Fruit fly (Drosophila melanogaster) whole organism, embryonic: ENCODE results near the gene Ubi-p63E.
A peak's percentile ranks its signal among the peaks of the same experiment; 100 is the strongest.

Experiments
- ATbp ChIP-seq: fragments of 200-800 bp; sonication (Bioruptor generic); optimal IDR thresholded peaks from 2 replicates; lab custom pipeline; 2017; ENCODE audit warnings: missing biosample characterization, mild to moderate bottlenecking, missing genetic modification characterization, missing genetic modification reagents
- Bteb2 ChIP-seq: fragments of 200-800 bp; sonication (Bioruptor generic); optimal IDR thresholded peaks from 2 replicates; lab custom pipeline; 2016; ENCODE audit warnings: missing biosample characterization, missing genetic modification characterization
- CG10209 ChIP-seq: fragments of 200-800 bp; sonication (Bioruptor generic); optimal IDR thresholded peaks from 3 replicates; lab custom pipeline; 2017; ENCODE audit warnings: missing biosample characterization, mild to moderate bottlenecking, missing genetic modification characterization, missing genetic modification reagents
- CG1024 ChIP-seq: fragments of 200-800 bp; sonication (Bioruptor generic); IDR thresholded peaks from 2 replicates; pipeline ENCODE4 v1.3.6; 2022; ENCODE audit warnings: missing biosample characterization, missing genetic modification characterization
- CG10321 ChIP-seq: fragments of 200-800 bp; sonication (Bioruptor generic); IDR thresholded peaks from 2 replicates; pipeline ENCODE4 v1.3.6; 2022; ENCODE audit warnings: missing biosample characterization, missing genetic modification characterization
- CG11247 ChIP-seq: fragments of 200-800 bp; sonication (Bioruptor generic); IDR thresholded peaks from 2 replicates; pipeline ENCODE4 v1.3.6; 2022; ENCODE audit warnings: missing biosample characterization, missing genetic modification characterization
- CG11456 ChIP-seq: fragments of 200-800 bp; sonication (Bioruptor generic); IDR thresholded peaks from 3 replicates; pipeline ENCODE4 v1.3.6; 2022; ENCODE audit warnings: missing biosample characterization, missing genetic modification characterization
- CG14710 ChIP-seq: fragments of 200-800 bp; sonication (Bioruptor generic); optimal IDR thresholded peaks from 3 replicates; lab custom pipeline; 2019; ENCODE audit warnings: missing biosample characterization, mild to moderate bottlenecking, missing genetic modification characterization, moderate library complexity
- CG15011 ChIP-seq: fragments of 200-800 bp; sonication (Bioruptor generic); optimal IDR thresholded peaks from 3 replicates; lab custom pipeline; 2018; ENCODE audit warnings: missing biosample characterization, mild to moderate bottlenecking, missing genetic modification characterization
- CG15696 ChIP-seq: fragments of 200-800 bp; sonication (Bioruptor generic); optimal IDR thresholded peaks from 2 replicates; lab custom pipeline; 2019; ENCODE audit warnings: missing biosample characterization, mild to moderate bottlenecking, missing genetic modification characterization, moderate library complexity
- CG16813 ChIP-seq: fragments of 200-800 bp; sonication (Bioruptor generic); IDR thresholded peaks from 3 replicates; pipeline ENCODE4 v1.3.6; 2022; ENCODE audit warnings: missing biosample characterization, missing genetic modification characterization; ENCODE audit not compliant: partially characterized antibody
- CG1832 ChIP-seq: fragments of 200-800 bp; sonication (Bioruptor generic); optimal IDR thresholded peaks from 2 replicates; lab custom pipeline; 2017; ENCODE audit warnings: missing biosample characterization, mild to moderate bottlenecking, missing genetic modification characterization, inconsistent platforms
- CG2678 ChIP-seq: fragments of 200-800 bp; sonication (Bioruptor generic); optimal IDR thresholded peaks from 3 replicates; lab custom pipeline; 2019; ENCODE audit warnings: missing biosample characterization, mild to moderate bottlenecking, missing genetic modification characterization, moderate library complexity
- CG32532 ChIP-seq: fragments of 200-800 bp; sonication (Bioruptor generic); IDR thresholded peaks from 2 replicates; pipeline ENCODE4 v1.3.6; 2022; ENCODE audit warnings: missing biosample characterization, missing genetic modification characterization
- CG4730 ChIP-seq: fragments of 200-800 bp; sonication (Bioruptor generic); IDR thresholded peaks from 2 replicates; pipeline ENCODE4 v1.3.6; 2022; ENCODE audit warnings: missing biosample characterization, missing genetic modification characterization
- CG6683 ChIP-seq: fragments of 200-800 bp; sonication (Bioruptor generic); optimal IDR thresholded peaks from 2 replicates; lab custom pipeline; 2017; ENCODE audit warnings: missing biosample characterization, mild to moderate bottlenecking, missing genetic modification characterization, missing genetic modification reagents
- CG6813 ChIP-seq: fragments of 200-800 bp; sonication (Bioruptor generic); optimal IDR thresholded peaks from 2 replicates; lab custom pipeline; 2017; ENCODE audit warnings: missing biosample characterization, missing genetic modification characterization, mild to moderate bottlenecking, moderate library complexity, missing genetic modification reagents
- CG7839 ChIP-seq: fragments of 200-800 bp; sonication (Bioruptor generic); optimal IDR thresholded peaks from 3 replicates; lab custom pipeline; 2018; ENCODE audit warnings: missing biosample characterization, mild to moderate bottlenecking, missing genetic modification characterization, moderate library complexity
- CG7987 ChIP-seq: fragments of 200-800 bp; sonication (Bioruptor generic); optimal IDR thresholded peaks from 2 replicates; lab custom pipeline; 2018; ENCODE audit warnings: missing biosample characterization, mild to moderate bottlenecking, missing genetic modification characterization, moderate library complexity
- CG8281 ChIP-seq: fragments of 200-800 bp; sonication (Bioruptor generic); optimal IDR thresholded peaks from 2 replicates; lab custom pipeline; 2018; ENCODE audit warnings: missing biosample characterization, mild to moderate bottlenecking, missing genetic modification characterization, moderate library complexity
- CG9609 ChIP-seq: fragments of 200-800 bp; sonication (Bioruptor generic); optimal IDR thresholded peaks from 3 replicates; lab custom pipeline; 2016; ENCODE audit warnings: missing biosample characterization, missing genetic modification characterization
- CG9932 ChIP-seq: fragments of 200-800 bp; sonication (Bioruptor generic); IDR thresholded peaks from 2 replicates; pipeline ENCODE4 v1.3.6; 2022; ENCODE audit warnings: missing biosample characterization, missing genetic modification characterization
- CoRest ChIP-seq: fragments of 200-800 bp; sonication (Bioruptor generic); optimal IDR thresholded peaks from 3 replicates; lab custom pipeline; 2018; ENCODE audit warnings: missing biosample characterization, mild to moderate bottlenecking, missing genetic modification characterization, moderate library complexity
- Dip2 ChIP-seq: fragments of 200-800 bp; sonication (Bioruptor generic); IDR thresholded peaks from 2 replicates; pipeline ENCODE4 v1.3.6; 2022; ENCODE audit warnings: missing biosample characterization, missing genetic modification characterization
- Doc3 ChIP-seq: fragments of 200-800 bp; sonication (Bioruptor generic); IDR thresholded peaks from 3 replicates; pipeline ENCODE4 v1.3.6; 2022; ENCODE audit warnings: missing biosample characterization, missing genetic modification characterization; ENCODE audit not compliant: partially characterized antibody
- Hmx ChIP-seq: fragments of 200-800 bp; sonication (Bioruptor generic); optimal IDR thresholded peaks from 2 replicates; lab custom pipeline; 2016; ENCODE audit warnings: missing biosample characterization, missing genetic modification characterization
- Hsf ChIP-seq: fragments of 200-800 bp; sonication (Bioruptor generic); optimal IDR thresholded peaks from 3 replicates; lab custom pipeline; 2016; ENCODE audit warnings: missing biosample characterization, missing genetic modification characterization
- Kr ChIP-seq: fragments of 200-800 bp; sonication (Bioruptor generic); optimal IDR thresholded peaks from 2 replicates; lab custom pipeline; 2017; ENCODE audit warnings: missing biosample characterization, mild to moderate bottlenecking, missing genetic modification characterization
- Lim3 ChIP-seq: fragments of 200-800 bp; sonication (Bioruptor generic); IDR thresholded peaks from 2 replicates; pipeline ENCODE4 v1.3.6; 2022; ENCODE audit warnings: missing biosample characterization, missing genetic modification characterization
- MTF-1 ChIP-seq: fragments of 200-800 bp; sonication (Bioruptor generic); optimal IDR thresholded peaks from 2 replicates; lab custom pipeline; 2018; ENCODE audit warnings: missing biosample characterization, mild to moderate bottlenecking, missing genetic modification characterization, borderline replicate concordance
- Rx ChIP-seq: fragments of 200-800 bp; sonication (Bioruptor generic); IDR thresholded peaks from 2 replicates; pipeline ENCODE4 v1.3.6; 2022; ENCODE audit warnings: missing biosample characterization, missing genetic modification characterization
- Xrp1 ChIP-seq: fragments of 200-800 bp; sonication (Bioruptor generic); IDR thresholded peaks from 2 replicates; pipeline ENCODE4 v1.3.6; 2022; ENCODE audit warnings: missing biosample characterization, missing genetic modification characterization
- abd-A ChIP-seq: fragments of 200-800 bp; sonication (Bioruptor generic); optimal IDR thresholded peaks from 3 replicates; lab custom pipeline; 2019; ENCODE audit warnings: missing biosample characterization, mild to moderate bottlenecking, missing genetic modification characterization, moderate library complexity
- ara ChIP-seq: fragments of 200-800 bp; sonication (Bioruptor generic); IDR thresholded peaks from 2 replicates; pipeline ENCODE4 v1.3.6; 2022; ENCODE audit warnings: missing biosample characterization, missing genetic modification characterization
- bbx ChIP-seq: fragments of 200-800 bp; sonication (Bioruptor generic); IDR thresholded peaks from 2 replicates; pipeline ENCODE4 v1.3.6; 2022; ENCODE audit warnings: missing biosample characterization, missing genetic modification characterization; ENCODE audit not compliant: partially characterized antibody
- dmrt11E ChIP-seq: fragments of 200-800 bp; sonication (Bioruptor generic); optimal IDR thresholded peaks from 3 replicates; lab custom pipeline; 2018; ENCODE audit warnings: missing biosample characterization, mild to moderate bottlenecking, missing genetic modification characterization, moderate library complexity
- exex ChIP-seq: fragments of 200-800 bp; sonication (Bioruptor generic); optimal IDR thresholded peaks from 4 replicates; lab custom pipeline; 2018; ENCODE audit warnings: missing biosample characterization, mild to moderate bottlenecking, missing genetic modification characterization, moderate library complexity
- hkb ChIP-seq, 2 experiments: fragments of 200-800 bp in 1 of 2; fragments of >200 bp in 1 of 2; sonication (Bioruptor generic) in 1 of 2; IDR thresholded peaks in 1 of 2; optimal IDR thresholded peaks in 1 of 2; 2 replicates each; pipeline versions ENCODE4 v1.3.6 to Lab custom; 2017 to 2022; ENCODE audit warnings: missing biosample characterization in 1 of 2, missing genetic modification characterization in 1 of 2
- jigr1 ChIP-seq: fragments of 200-800 bp; sonication (Bioruptor generic); IDR thresholded peaks from 3 replicates; pipeline ENCODE4 v1.3.6; 2022; ENCODE audit warnings: missing biosample characterization, missing genetic modification characterization
- jing ChIP-seq: fragments of 200-800 bp; sonication (Bioruptor generic); optimal IDR thresholded peaks from 2 replicates; lab custom pipeline; 2018; ENCODE audit warnings: missing biosample characterization, mild to moderate bottlenecking, missing genetic modification characterization
- lmd ChIP-seq: fragments of 200-800 bp; sonication (Bioruptor generic); IDR thresholded peaks from 2 replicates; pipeline ENCODE4 v1.3.6; 2022; ENCODE audit warnings: missing biosample characterization, missing genetic modification characterization
- onecut ChIP-seq: fragments of 200-800 bp; sonication (Bioruptor generic); IDR thresholded peaks from 2 replicates; pipeline ENCODE4 v1.3.6; 2022; ENCODE audit warnings: missing biosample characterization, missing genetic modification characterization
- ranshi ChIP-seq: fragments of 200-800 bp; sonication (Bioruptor generic); IDR thresholded peaks from 2 replicates; pipeline ENCODE4 v1.3.6; 2022; ENCODE audit warnings: missing biosample characterization, missing genetic modification characterization
- sima ChIP-seq: fragments of 200-800 bp; sonication (Bioruptor generic); optimal IDR thresholded peaks from 2 replicates; lab custom pipeline; 2016; ENCODE audit warnings: missing biosample characterization, missing genetic modification characterization
- so ChIP-seq: fragments of 200-800 bp; sonication (Bioruptor generic); IDR thresholded peaks from 3 replicates; pipeline ENCODE4 v1.3.6; 2022; ENCODE audit warnings: missing biosample characterization, missing genetic modification characterization
- sob ChIP-seq: fragments of 200-800 bp; sonication (Bioruptor generic); IDR thresholded peaks from 2 replicates; pipeline ENCODE4 v1.3.6; 2022; ENCODE audit warnings: missing biosample characterization, missing genetic modification characterization
- unpg ChIP-seq: fragments of 200-800 bp; sonication (Bioruptor generic); optimal IDR thresholded peaks from 3 replicates; lab custom pipeline; 2018; ENCODE audit warnings: missing biosample characterization, mild to moderate bottlenecking, missing genetic modification characterization, moderate library complexity
- vnd ChIP-seq: fragments of 200-800 bp; sonication (Bioruptor generic); IDR thresholded peaks from 3 replicates; pipeline ENCODE4 v1.3.6; 2022; ENCODE audit warnings: missing biosample characterization, missing genetic modification characterization; ENCODE audit not compliant: partially characterized antibody
- wor ChIP-seq: fragments of 200-800 bp; sonication (Bioruptor generic); IDR thresholded peaks from 2 replicates; pipeline ENCODE4 v1.3.6; 2022; ENCODE audit warnings: missing biosample characterization, missing genetic modification characterization
- zen2 ChIP-seq: fragments of 200-800 bp; sonication (Bioruptor generic); IDR thresholded peaks from 3 replicates; pipeline ENCODE4 v1.3.6; 2022; ENCODE audit warnings: missing biosample characterization, missing genetic modification characterization; ENCODE audit not compliant: partially characterized antibody

The Ubi-p63E gene

dm6 chr3L:3932742-3933289 is 29.8 kb upstream of the Ubi-p63E start (continued):
- peak; percentile 25 for TF ChIP-seq exex (tag; lab: Kevin White, UChicago)
- TF ChIP-seq CG9609 (GFP tag; lab: Kevin White, UChicago), result no peak
- TF ChIP-seq CG16813 (GFP tag; lab: Robert Waterston, UW), result no peak
- TF ChIP-seq wor (GFP tag; lab: Robert Waterston, UW), result no peak
- TF ChIP-seq unpg, result peak; percentile 37
- no peak for TF ChIP-seq CG1832
- TF ChIP-seq CG4730, result no peak
- no peak for TF ChIP-seq jing (GFP tag; lab: Kevin White, UChicago)
- TF ChIP-seq abd-A (tag; lab: Kevin White, UChicago), result no peak
- peak; percentile 64 for TF ChIP-seq CG2678
- TF ChIP-seq CG1024 (GFP tag; lab: Robert Waterston, UW), result no peak
- TF ChIP-seq Bteb2, result peak; percentile 23
- TF ChIP-seq Dip2 (GFP tag; lab: Robert Waterston, UW), result no peak
- no peak for TF ChIP-seq Rx
- no peak for TF ChIP-seq CG14710 (tag; lab: Kevin White, UChicago)
- peak; percentile 25 for TF ChIP-seq CG15011 (GFP tag; lab: Kevin White, UChicago)
- no peak for TF ChIP-seq vnd (GFP tag; lab: Robert Waterston, UW)
- TF ChIP-seq lmd, result no peak
- no peak for TF ChIP-seq zen2 (GFP tag; lab: Robert Waterston, UW)
- TF ChIP-seq CoRest, result peak; percentile 13
- no peak for TF ChIP-seq Doc3 (GFP tag; lab: Robert Waterston, UW)
- no peak for TF ChIP-seq MTF-1 (GFP tag; lab: Kevin White, UChicago)
- no peak for TF ChIP-seq hkb (optimal IDR thresholded peaks at IDR 0.05; lab: Kevin White, UChicago)
- no peak for TF ChIP-seq hkb (GFP tag; IDR thresholded peaks at IDR 0.05; lab: Robert Waterston, UW)
- no peak for TF ChIP-seq Lim3 (GFP tag; lab: Robert Waterston, UW)
- 0 out of 2 replicates have a peak, but pooled peaks have one; percentile 9 for TF ChIP-seq ranshi
- TF ChIP-seq ara, result no peak
- peak; percentile 42 for TF ChIP-seq ATbp
- TF ChIP-seq CG7987, result peak; percentile 13
- no peak for TF ChIP-seq bbx (GFP tag; lab: Robert Waterston, UW)
- no peak for TF ChIP-seq Hmx (GFP tag; lab: Kevin White, UChicago)
- no peak for TF ChIP-seq CG8281 (tag; lab: Kevin White, UChicago)
- no peak for TF ChIP-seq CG9932 (GFP tag; lab: Robert Waterston, UW)
- no peak for TF ChIP-seq sima (GFP tag; lab: Kevin White, UChicago)
- TF ChIP-seq Xrp1 (GFP tag; lab: Robert Waterston, UW), result no peak
- TF ChIP-seq Kr (GFP tag; lab: Kevin White, UChicago), result no peak
- no peak for TF ChIP-seq CG11456 (GFP tag; lab: Robert Waterston, UW)
- TF ChIP-seq CG10209, result peak; percentile 45
- no peak for TF ChIP-seq CG32532 (GFP tag; lab: Robert Waterston, UW)
- peak; percentile 36; the same call in 1 of the 2 replicates for TF ChIP-seq sob (GFP tag; lab: Robert Waterston, UW)
- TF ChIP-seq CG15696 (tag; lab: Kevin White, UChicago), result no peak
- TF ChIP-seq CG6813, result peak; percentile 48
- TF ChIP-seq CG6683 (GFP tag; lab: Kevin White, UChicago), result peak; percentile 3
- no peak for TF ChIP-seq dmrt11E
- no peak for TF ChIP-seq CG11247 (GFP tag; lab: Robert Waterston, UW)
- TF ChIP-seq Hsf (GFP tag; lab: Kevin White, UChicago), result no peak
- TF ChIP-seq CG10321, result no peak
- no peak for TF ChIP-seq so (GFP tag; lab: Robert Waterston, UW)
- peak; percentile 22 for TF ChIP-seq CG7839 (tag; lab: Kevin White, UChicago)
- no peak for TF ChIP-seq jigr1 (GFP tag; lab: Robert Waterston, UW)
- no peak for TF ChIP-seq onecut (GFP tag; lab: Robert Waterston, UW)
